Fruit fly (Drosophila melanogaster) whole organism, embryonic: Measurements from ENCODE around the gene CkIIbeta.

ENCODE experiments used
- Awh ChIP-seq: fragments of 200-800 bp; sonication (Bioruptor generic); IDR thresholded peaks from 2 replicates; pipeline ENCODE4, ENCODE4 v1.3.6; 2022; ENCODE audit warnings: missing biosample characterization, missing genetic modification characterization
- CG10209 ChIP-seq: fragments of 200-800 bp; sonication (Bioruptor generic); optimal IDR thresholded peaks from 3 replicates; lab custom pipeline; 2017; ENCODE audit warnings: missing biosample characterization, mild to moderate bottlenecking, missing genetic modification characterization, missing genetic modification reagents
- CG11695 ChIP-seq: fragments of 200-800 bp; sonication (Bioruptor generic); IDR thresholded peaks from 3 replicates; pipeline ENCODE4 v1.3.6; 2022; ENCODE audit warnings: missing biosample characterization, missing genetic modification characterization
- CG13624 ChIP-seq: fragments of 200-800 bp; sonication (Bioruptor generic); optimal IDR thresholded peaks from 2 replicates; lab custom pipeline; 2016; ENCODE audit warnings: missing biosample characterization, missing genetic modification characterization
- CG15514 ChIP-seq: fragments of 200-800 bp; sonication (Bioruptor generic); optimal IDR thresholded peaks from 3 replicates; lab custom pipeline; 2017; ENCODE audit warnings: missing biosample characterization, missing genetic modification characterization, mild to moderate bottlenecking, moderate library complexity, missing genetic modification reagents
- CG1603 ChIP-seq: fragments of 200-800 bp; sonication (Bioruptor generic); optimal IDR thresholded peaks from 2 replicates; lab custom pipeline; 2019; ENCODE audit warnings: missing biosample characterization, mild to moderate bottlenecking, missing genetic modification characterization, moderate library complexity
- CG17612 ChIP-seq: fragments of 200-800 bp; sonication (Bioruptor generic); IDR thresholded peaks from 2 replicates; pipeline ENCODE4 v1.3.6; 2022; ENCODE audit warnings: missing biosample characterization, missing genetic modification characterization
- CG18262 ChIP-seq: fragments of 200-800 bp; optimal IDR thresholded peaks from 3 replicates; lab custom pipeline; 2019; ENCODE audit warnings: missing biosample characterization, mild to moderate bottlenecking, missing genetic modification characterization, moderate library complexity
- CG2202 ChIP-seq: fragments of 200-800 bp; sonication (Bioruptor generic); optimal IDR thresholded peaks from 2 replicates; lab custom pipeline; 2018; ENCODE audit warnings: missing biosample characterization, mild to moderate bottlenecking, missing genetic modification characterization
- CG31441 ChIP-seq: fragments of 200-800 bp; sonication (Bioruptor generic); IDR thresholded peaks from 2 replicates; pipeline ENCODE4 v1.3.6; 2022; ENCODE audit warnings: missing biosample characterization, missing genetic modification characterization
- CG34224 ChIP-seq: fragments of 200-800 bp; sonication (Bioruptor generic); IDR thresholded peaks from 3 replicates; pipeline ENCODE4 v1.3.6; 2022; ENCODE audit warnings: missing biosample characterization, missing genetic modification characterization; ENCODE audit not compliant: partially characterized antibody
- CG4404 ChIP-seq: fragments of 200-800 bp; sonication (Bioruptor generic); IDR thresholded peaks from 2 replicates; pipeline ENCODE4 v1.3.6; 2022; ENCODE audit warnings: missing biosample characterization, missing genetic modification characterization
- CG6813 ChIP-seq: fragments of 200-800 bp; sonication (Bioruptor generic); optimal IDR thresholded peaks from 2 replicates; lab custom pipeline; 2017; ENCODE audit warnings: missing biosample characterization, missing genetic modification characterization, mild to moderate bottlenecking, moderate library complexity, missing genetic modification reagents
- CG7987 ChIP-seq: fragments of 200-800 bp; sonication (Bioruptor generic); optimal IDR thresholded peaks from 2 replicates; lab custom pipeline; 2018; ENCODE audit warnings: missing biosample characterization, mild to moderate bottlenecking, missing genetic modification characterization, moderate library complexity
- CG8089 ChIP-seq: fragments of 200-800 bp; sonication (Bioruptor generic); optimal IDR thresholded peaks from 3 replicates; lab custom pipeline; 2016; ENCODE audit warnings: missing biosample characterization, missing genetic modification characterization
- CG8290 ChIP-seq, 3 experiments: fragments of 200-800 bp; sonication (Bioruptor generic); optimal IDR thresholded peaks; 2 replicates each; lab custom pipeline; 2016 to 2019; ENCODE audit warnings: missing biosample characterization in 3 of 3, missing genetic modification characterization in 3 of 3, mild to moderate bottlenecking in 2 of 3, moderate library complexity in 1 of 3
- CG8924 ChIP-seq: fragments of 200-800 bp; optimal IDR thresholded peaks from 3 replicates; lab custom pipeline; 2019; ENCODE audit warnings: missing biosample characterization, mild to moderate bottlenecking, missing genetic modification characterization, moderate library complexity
- CoRest ChIP-seq: fragments of 200-800 bp; sonication (Bioruptor generic); optimal IDR thresholded peaks from 3 replicates; lab custom pipeline; 2018; ENCODE audit warnings: missing biosample characterization, mild to moderate bottlenecking, missing genetic modification characterization, moderate library complexity
- CrebB ChIP-seq: fragments of 200-800 bp; sonication (Bioruptor generic); optimal IDR thresholded peaks from 3 replicates; lab custom pipeline; 2018; ENCODE audit warnings: missing biosample characterization, mild to moderate bottlenecking, missing genetic modification characterization
- D ChIP-seq, 2 experiments: fragments of 200-800 bp in 1 of 2; fragments of >200 bp in 1 of 2; sonication (Bioruptor generic) in 1 of 2; optimal IDR thresholded peaks; 2 replicates in 1 of 2; 3 replicates in 1 of 2; lab custom pipeline; 2017; ENCODE audit warnings: mild to moderate bottlenecking in 1 of 2, missing biosample characterization in 1 of 2, missing genetic modification characterization in 1 of 2, missing genetic modification reagents in 1 of 2
- Gug ChIP-seq: fragments of 200-800 bp; sonication (Bioruptor generic); IDR thresholded peaks from 4 replicates; pipeline ENCODE4 v1.3.6; 2022; ENCODE audit warnings: missing biosample characterization, missing genetic modification characterization
- Med ChIP-seq: fragments of 200-800 bp; sonication (Bioruptor generic); peaks from one replicate; lab custom pipeline; 2016; ENCODE audit warnings: missing biosample characterization, missing genetic modification characterization, mild to moderate bottlenecking, inconsistent platforms, moderate library complexity
- Mrtf ChIP-seq: fragments of 200-800 bp; sonication (Bioruptor generic); IDR thresholded peaks from 3 replicates; pipeline ENCODE4 v1.3.6; 2022; ENCODE audit warnings: missing biosample characterization, missing genetic modification characterization
- NfI ChIP-seq: fragments of 200-800 bp; sonication (Bioruptor generic); optimal IDR thresholded peaks from 3 replicates; lab custom pipeline; 2018; ENCODE audit warnings: missing biosample characterization, mild to moderate bottlenecking, missing genetic modification characterization, moderate library complexity
- Ptx1 ChIP-seq: fragments of 200-800 bp; sonication (Bioruptor generic); IDR thresholded peaks from 2 replicates; pipeline ENCODE4 v1.3.6; 2022; ENCODE audit warnings: missing biosample characterization, missing genetic modification characterization
- Scr ChIP-seq: fragments of 200-800 bp; sonication (Bioruptor generic); IDR thresholded peaks from 2 replicates; pipeline ENCODE4 v1.3.6; 2022; ENCODE audit warnings: missing biosample characterization, missing genetic modification characterization; ENCODE audit not compliant: partially characterized antibody
- YL-1 ChIP-seq: fragments of 200-800 bp; sonication (Bioruptor generic); optimal IDR thresholded peaks from 3 replicates; lab custom pipeline; 2017; ENCODE audit warnings: missing biosample characterization, mild to moderate bottlenecking, missing genetic modification characterization
- bbx ChIP-seq: fragments of 200-800 bp; sonication (Bioruptor generic); IDR thresholded peaks from 2 replicates; pipeline ENCODE4 v1.3.6; 2022; ENCODE audit warnings: missing biosample characterization, missing genetic modification characterization; ENCODE audit not compliant: partially characterized antibody
- chinmo ChIP-seq: fragments of 200-800 bp; sonication (Bioruptor generic); IDR thresholded peaks from 4 replicates; pipeline ENCODE4 v1.3.6; 2022; ENCODE audit warnings: missing biosample characterization, missing genetic modification characterization; ENCODE audit not compliant: partially characterized antibody
- fd64A ChIP-seq: fragments of 200-800 bp; sonication (Bioruptor generic); optimal IDR thresholded peaks from 3 replicates; lab custom pipeline; 2018; ENCODE audit warnings: missing biosample characterization, mild to moderate bottlenecking, missing genetic modification characterization
- gem ChIP-seq: fragments of 200-800 bp; sonication (Bioruptor generic); optimal IDR thresholded peaks from 2 replicates; lab custom pipeline; 2019; ENCODE audit warnings: missing biosample characterization, mild to moderate bottlenecking, missing genetic modification characterization, moderate library complexity
- jigr1 ChIP-seq: fragments of 200-800 bp; sonication (Bioruptor generic); IDR thresholded peaks from 3 replicates; pipeline ENCODE4 v1.3.6; 2022; ENCODE audit warnings: missing biosample characterization, missing genetic modification characterization
- kay ChIP-seq: fragments of 200-800 bp; sonication (Bioruptor generic); optimal IDR thresholded peaks from 2 replicates; lab custom pipeline; 2016; ENCODE audit warnings: missing biosample characterization, missing genetic modification characterization
- knrl ChIP-seq: fragments of 200-800 bp; sonication (Bioruptor generic); IDR thresholded peaks from 3 replicates; pipeline ENCODE4 v1.3.6; 2022; ENCODE audit warnings: missing biosample characterization, missing genetic modification characterization; ENCODE audit not compliant: partially characterized antibody
- lov ChIP-seq, 2 experiments: fragments of 200-800 bp in 1 of 2; fragments of >200 bp in 1 of 2; sonication (Bioruptor generic) in 1 of 2; IDR thresholded peaks in 1 of 2; optimal IDR thresholded peaks in 1 of 2; 2 replicates in 1 of 2; 3 replicates in 1 of 2; pipeline versions ENCODE4 v1.3.6 to Lab custom; 2017 to 2022; ENCODE audit warnings: missing biosample characterization in 1 of 2, missing genetic modification characterization in 1 of 2
- pb ChIP-seq: fragments of 200-800 bp; sonication (Bioruptor generic); optimal IDR thresholded peaks from 3 replicates; lab custom pipeline; 2016; ENCODE audit warnings: missing biosample characterization, missing genetic modification characterization
- pfk ChIP-seq: fragments of 200-800 bp; sonication (Bioruptor generic); optimal IDR thresholded peaks from 2 replicates; lab custom pipeline; 2018; ENCODE audit warnings: missing biosample characterization, mild to moderate bottlenecking, missing genetic modification characterization, moderate library complexity
- ro ChIP-seq: fragments of 200-800 bp; sonication (Bioruptor generic); IDR thresholded peaks from 2 replicates; pipeline ENCODE4 v1.3.6; 2022; ENCODE audit warnings: missing biosample characterization, missing genetic modification characterization
- schlank ChIP-seq: fragments of 200-800 bp; sonication (Bioruptor generic); optimal IDR thresholded peaks from 2 replicates; lab custom pipeline; 2018; ENCODE audit warnings: missing biosample characterization, mild to moderate bottlenecking, missing genetic modification characterization
- sens-2 ChIP-seq: fragments of 200-800 bp; sonication (Bioruptor generic); IDR thresholded peaks from 2 replicates; pipeline ENCODE4 v1.3.6; 2022; ENCODE audit warnings: missing biosample characterization, missing genetic modification characterization
- stwl ChIP-seq: fragments of 200-800 bp; sonication (Bioruptor generic); optimal IDR thresholded peaks from 3 replicates; lab custom pipeline; 2018; ENCODE audit warnings: missing biosample characterization, mild to moderate bottlenecking, missing genetic modification characterization, moderate library complexity
- tgo ChIP-seq: fragments of 200-800 bp; sonication (Bioruptor generic); IDR thresholded peaks from 3 replicates; pipeline ENCODE4 v1.3.6; 2022; ENCODE audit warnings: missing biosample characterization, missing genetic modification characterization
- tin ChIP-seq: fragments of 200-800 bp; sonication (Bioruptor generic); optimal IDR thresholded peaks from 3 replicates; lab custom pipeline; 2016; ENCODE audit warnings: missing biosample characterization, missing genetic modification characterization
- tx ChIP-seq: fragments of 200-800 bp; sonication (Bioruptor generic); optimal IDR thresholded peaks from 2 replicates; lab custom pipeline; 2016; ENCODE audit warnings: missing biosample characterization, missing genetic modification characterization
- wek ChIP-seq: fragments of 200-800 bp; sonication (Bioruptor generic); optimal IDR thresholded peaks from 3 replicates; lab custom pipeline; 2018; ENCODE audit warnings: missing biosample characterization, mild to moderate bottlenecking, missing genetic modification characterization, moderate library complexity
- zen ChIP-seq: fragments of 200-800 bp; sonication (Bioruptor generic); optimal IDR thresholded peaks from 3 replicates; lab custom pipeline; 2018; ENCODE audit warnings: missing biosample characterization, mild to moderate bottlenecking, missing genetic modification characterization, moderate library complexity

CkIIbeta gene

DNA sequence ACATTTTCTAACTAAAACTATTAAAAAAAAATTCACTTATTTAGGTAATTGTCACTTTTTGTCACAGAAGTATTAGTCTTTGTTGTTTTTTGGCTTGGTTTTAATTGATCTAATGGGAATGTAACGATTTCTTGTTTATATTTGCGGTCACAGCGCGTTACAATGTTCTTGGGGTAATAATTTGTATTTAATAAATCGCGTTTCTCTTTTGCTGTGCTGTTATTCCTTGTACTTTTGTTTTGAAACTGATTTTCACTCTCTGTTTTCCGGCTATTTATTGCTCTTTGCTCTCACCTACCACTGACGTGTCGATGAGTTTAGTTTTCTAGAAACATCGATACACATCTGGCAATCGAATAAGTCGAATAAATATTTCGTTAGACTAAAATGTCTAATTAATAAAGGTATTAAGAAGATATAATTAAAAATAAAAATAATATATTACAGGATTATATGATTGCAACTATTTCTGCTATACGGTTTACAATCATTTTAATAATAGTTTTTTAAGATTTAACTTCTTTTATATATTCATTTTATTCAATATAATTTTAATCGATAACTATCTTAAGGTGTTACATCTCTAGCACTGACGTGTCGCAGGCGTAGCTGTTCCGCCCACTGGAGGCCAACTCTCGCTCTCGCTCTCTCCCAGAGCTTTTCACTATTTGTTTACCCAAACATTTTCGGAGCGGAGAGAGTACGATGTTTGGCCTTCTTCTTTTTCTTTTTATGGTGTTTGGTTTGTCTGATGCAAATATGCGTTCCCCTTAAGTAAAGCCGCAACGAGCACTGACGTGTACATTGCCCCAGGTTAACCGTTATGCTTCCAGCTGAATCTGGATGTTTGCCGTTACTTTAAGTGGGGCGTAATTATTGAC is 14.8 kb downstream of the CkIIbeta start, which contains the start of gene Hsc70-3 (continued):
- TF ChIP-seq bbx (peak; percentile 35), CG18262 (peak; percentile 39), stwl (tag; lab: Kevin White, UChicago) (peak; percentile 49), jigr1 (GFP tag; lab: Robert Waterston, UW) (no peak), pfk (peak; percentile 55), CG8089 (GFP tag; lab: Kevin White, UChicago) (peak; percentile 34), CG6813 (GFP tag; lab: Kevin White, UChicago) (peak; percentile 70), CG8924 (peak; percentile 55), CoRest (tag; lab: Kevin White, UChicago) (peak; percentile 50), Ptx1 (GFP tag; lab: Robert Waterston, UW) (0 out of 2 replicates have a peak, but pooled peaks have one; percentile 8), wek (GFP tag; lab: Kevin White, UChicago) (peak; percentile 71), tx (GFP tag; lab: Kevin White, UChicago) (no peak), NfI (GFP tag; lab: Kevin White, UChicago) (no peak), fd64A (GFP tag; lab: Kevin White, UChicago) (peak; percentile 82), tin (GFP tag; lab: Kevin White, UChicago) (no peak), Gug (GFP tag; lab: Robert Waterston, UW) (no peak), CG4404 (no peak), tgo (GFP tag; lab: Robert Waterston, UW) (no peak), chinmo (0 out of 4 replicates have a peak, but pooled peaks have one; percentile 74), CG8290 (GFP tag; optimal IDR thresholded peaks at IDR 0.05; lab: Kevin White, UChicago) (peak; percentile 7), CG8290 (tag; optimal IDR thresholded peaks at IDR 0.05; lab: Kevin White, UChicago) (peak in 1 of 2 experiments; percentile 40), CG10209 (GFP tag; lab: Kevin White, UChicago) (peak; percentile 32), zen (no peak), knrl (GFP tag; lab: Robert Waterston, UW) (peak; percentile 74; the same call in 2 of the 3 replicates), kay (GFP tag; lab: Kevin White, UChicago) (peak; percentile 67), schlank (no peak), Med (peak; percentile 89), sens-2 (GFP tag; lab: Robert Waterston, UW) (no peak), CG17612 (GFP tag; lab: Robert Waterston, UW) (no peak), CG7987 (GFP tag; lab: Kevin White, UChicago) (peak; percentile 70), CG2202 (tag; lab: Kevin White, UChicago) (peak; percentile 64), CG11695 (GFP tag; lab: Robert Waterston, UW) (0 out of 3 replicates have a peak, but pooled peaks have one; percentile 18), CG15514 (peak; percentile 38), CG1603 (tag; lab: Kevin White, UChicago) (peak; percentile 62), ro (GFP tag; lab: Robert Waterston, UW) (no peak), CG13624 (GFP tag; lab: Kevin White, UChicago) (no peak), CG34224 (GFP tag; lab: Robert Waterston, UW) (peak; percentile 75; the same call in 2 of the 3 replicates), YL-1 (GFP tag; lab: Kevin White, UChicago) (peak; percentile 37), Awh (GFP tag; lab: Robert Waterston, UW) (peak; percentile 79), Scr (peak; percentile 85), pb (GFP tag; lab: Kevin White, UChicago) (no peak), Mrtf (GFP tag; lab: Robert Waterston, UW) (no peak), CrebB (no peak), CG31441 (GFP tag; lab: Robert Waterston, UW) (peak; percentile 25; the same call in 1 of the 2 replicates), lov (optimal IDR thresholded peaks at IDR 0.05; lab: Kevin White, UChicago) (no peak), lov (GFP tag; IDR thresholded peaks at IDR 0.05; lab: Robert Waterston, UW) (peak; percentile 47; the same call in 1 of the 3 replicates), D (optimal IDR thresholded peaks at IDR 0.05; lab: Kevin White, UChicago) (no peak), D (GFP tag; optimal IDR thresholded peaks at IDR 0.05; lab: Kevin White, UChicago) (peak; percentile 1), gem (peak; percentile 33)
